Fruit fly (Drosophila melanogaster): ENCODE measurements around the gene Uch.

Uch gene

dm6 chr2L:2165864-2166263 lies 48.1 kb downstream of the Uch start (continued):
- peak; percentile 35; the same call in 1 of the 3 replicates for TF ChIP-seq hb (GFP tag; IDR thresholded peaks at IDR 0.05; ENCODE audit: partially characterized antibody)
- no peak for TF ChIP-seq CG11560 (tag; IDR thresholded peaks at IDR 0.05)
- peak; percentile 42 for TF ChIP-seq B-H2 (GFP tag; optimal IDR thresholded peaks at IDR 0.05)
- TF ChIP-seq bsh (GFP tag; optimal IDR thresholded peaks at IDR 0.05): peak in 1 of 2 experiments; percentile 2
- TF ChIP-seq CG13624 (GFP tag; optimal IDR thresholded peaks at IDR 0.05): peak; percentile 4
- TF ChIP-seq cwo (GFP tag; optimal IDR thresholded peaks at IDR 0.05): peak; percentile 89
- peak; percentile 71; the same call in 2 of the 3 replicates for TF ChIP-seq sr (GFP tag; IDR thresholded peaks at IDR 0.05)
- no peak for TF ChIP-seq nom (GFP tag; optimal IDR thresholded peaks at IDR 0.05)
- TF ChIP-seq vvl (GFP tag; IDR thresholded peaks at IDR 0.05): peak; percentile 86
- no peak for TF ChIP-seq Hmr (GFP tag; optimal IDR thresholded peaks at IDR 0.05)
- TF ChIP-seq Med (GFP tag): peak; percentile 87
- TF ChIP-seq sqz (GFP tag; optimal IDR thresholded peaks at IDR 0.05): peak; percentile 61
- peak; percentile 21; the same call in 1 of the 2 replicates for TF ChIP-seq CG14441 (GFP tag; IDR thresholded peaks at IDR 0.05)
- peak; percentile 34 for TF ChIP-seq gro (GFP tag; optimal IDR thresholded peaks at IDR 0.05)
- peak; percentile 97 for TF ChIP-seq abd-A (tag; optimal IDR thresholded peaks at IDR 0.05)
- TF ChIP-seq nerfin-1 (tag; optimal IDR thresholded peaks at IDR 0.05): no peak
- peak; percentile 34 for TF ChIP-seq Deaf1 (tag; optimal IDR thresholded peaks at IDR 0.05)
- peak; percentile 61 for TF ChIP-seq oc (tag; optimal IDR thresholded peaks at IDR 0.05)
- no peak for TF ChIP-seq az2 (GFP tag; optimal IDR thresholded peaks at IDR 0.05)
- peak; percentile 13 for TF ChIP-seq exex (tag; optimal IDR thresholded peaks at IDR 0.05)
- no peak for TF ChIP-seq nau (GFP tag; optimal IDR thresholded peaks at IDR 0.05)
- peak; percentile 82 for TF ChIP-seq CG13894 (tag; optimal IDR thresholded peaks at IDR 0.05)
- peak; percentile 30; the same call in 1 of the 2 replicates for TF ChIP-seq CG32532 (GFP tag; IDR thresholded peaks at IDR 0.05)
- peak; percentile 5 for TF ChIP-seq CG3281 (GFP tag; optimal IDR thresholded peaks at IDR 0.05)
- TF ChIP-seq caup (GFP tag; optimal IDR thresholded peaks at IDR 0.05; ENCODE audit: severe bottlenecking): peak; percentile 15
- peak; percentile 21 for TF ChIP-seq Nf-YC (tag; optimal IDR thresholded peaks at IDR 0.05)
- peak; percentile 5 for TF ChIP-seq dmrt99B (tag; optimal IDR thresholded peaks at IDR 0.05)
- TF ChIP-seq CG2678 (tag; optimal IDR thresholded peaks at IDR 0.05): peak; percentile 21
- TF ChIP-seq CG11398 (GFP tag; optimal IDR thresholded peaks at IDR 0.05): no peak
- no peak for TF ChIP-seq schlank (tag; optimal IDR thresholded peaks at IDR 0.05)
- no peak for TF ChIP-seq CG1832 (GFP tag; optimal IDR thresholded peaks at IDR 0.05)
- TF ChIP-seq CG8924 (tag; optimal IDR thresholded peaks at IDR 0.05): peak; percentile 1
- TF ChIP-seq crol (GFP tag; IDR thresholded peaks at IDR 0.05): peak; percentile 97
- peak; percentile 65 for TF ChIP-seq Adf1 (GFP tag; IDR thresholded peaks at IDR 0.05)
- TF ChIP-seq CG2129 (GFP tag; IDR thresholded peaks at IDR 0.05; ENCODE audit: partially characterized antibody): no peak
- no peak for TF ChIP-seq gfzf (GFP tag; optimal IDR thresholded peaks at IDR 0.05)
- TF ChIP-seq trem (tag; optimal IDR thresholded peaks at IDR 0.05): no peak
- TF ChIP-seq cg (GFP tag; optimal IDR thresholded peaks at IDR 0.05): peak; percentile 67
- TF ChIP-seq Xrp1 (GFP tag; IDR thresholded peaks at IDR 0.05): 0 out of 2 replicates have a peak, but pooled peaks have one; percentile 13
- no peak for TF ChIP-seq disco-r (GFP tag; optimal IDR thresholded peaks at IDR 0.05)
- no peak for TF ChIP-seq CG4424 (GFP tag; optimal IDR thresholded peaks at IDR 0.05)
- peak in 1 of 2 experiments; percentile 15 for TF ChIP-seq Trl (optimal IDR thresholded peaks at IDR 0.05)
- no peak for TF ChIP-seq Trl (GFP tag; optimal IDR thresholded peaks at IDR 0.05)
- TF ChIP-seq CG15601 (tag; optimal IDR thresholded peaks at IDR 0.05): no peak
- peak; percentile 7 for TF ChIP-seq ftz-f1 (GFP tag; optimal IDR thresholded peaks at IDR 0.05)
- peak; percentile 79 for TF ChIP-seq CG12769 (tag; optimal IDR thresholded peaks at IDR 0.05)
- peak; percentile 22 for TF ChIP-seq HHEX (GFP tag; optimal IDR thresholded peaks at IDR 0.05)
- peak; percentile 29; the same call in 1 of the 2 replicates for TF ChIP-seq Rfx (GFP tag; IDR thresholded peaks at IDR 0.05)
- TF ChIP-seq CG10543 (GFP tag; optimal IDR thresholded peaks at IDR 0.05): peak; percentile 83
- TF ChIP-seq CG7987 (GFP tag; optimal IDR thresholded peaks at IDR 0.05): peak; percentile 39
